Fruit fly (Drosophila melanogaster) whole organism, prepupa: ENCODE data around the gene CG8292.

Experiments used
- CG32006 ChIP-seq: fragments of 200-800 bp; sonication (Bioruptor generic); optimal IDR thresholded peaks from 3 replicates; lab custom pipeline; 2017; ENCODE audit warnings: missing biosample characterization, mild to moderate bottlenecking, missing genetic modification characterization
- CG4318 ChIP-seq: fragments of 200-800 bp; sonication (Bioruptor generic); optimal IDR thresholded peaks from 3 replicates; lab custom pipeline; 2017; ENCODE audit warnings: missing biosample characterization, mild to moderate bottlenecking, missing genetic modification characterization
- Hr4 ChIP-seq: fragments of 200-800 bp; sonication (Bioruptor generic); optimal IDR thresholded peaks from 3 replicates; lab custom pipeline; 2016; ENCODE audit warnings: missing biosample characterization, missing genetic modification characterization
- ss ChIP-seq, 2 experiments: fragments of 200-800 bp; sonication (Bioruptor generic); optimal IDR thresholded peaks; 2 replicates in 1 of 2; 3 replicates in 1 of 2; lab custom pipeline; 2017 to 2018; ENCODE audit warnings: mild to moderate bottlenecking in 2 of 2, missing biosample characterization in 2 of 2, missing genetic modification characterization in 2 of 2, moderate library complexity in 1 of 2

dm6 chr2L:8215259-8215929 lies 2.4 kb downstream of the CG8292 start, which contains the start of gene CG8349:
- TF ChIP-seq ss (GFP tag; optimal IDR thresholded peaks at IDR 0.05; lab: Kevin White, UChicago) (no peak), CG32006 (GFP tag; lab: Kevin White, UChicago) (no peak), CG4318 (GFP tag; lab: Kevin White, UChicago) (no peak), Hr4 (GFP tag; lab: Kevin White, UChicago) (no peak)
